Fruit fly (Drosophila melanogaster) whole organism, prepupa: ENCODE results near the gene CG15531.

Source experiments
- Blimp-1 ChIP-seq: fragments of 200-800 bp; sonication (Bioruptor generic); optimal IDR thresholded peaks from 3 replicates; lab custom pipeline; 2017; ENCODE audit warnings: missing biosample characterization, missing genetic modification characterization, mild to moderate bottlenecking, moderate library complexity, missing genetic modification reagents
- CG10631 ChIP-seq: fragments of 200-800 bp; sonication (Bioruptor generic); optimal IDR thresholded peaks from 2 replicates; lab custom pipeline; 2016; ENCODE audit warnings: missing biosample characterization, missing genetic modification characterization
- CG10669 ChIP-seq: fragments of 200-800 bp; sonication (Bioruptor generic); optimal IDR thresholded peaks from 3 replicates; lab custom pipeline; 2018; ENCODE audit warnings: missing biosample characterization, mild to moderate bottlenecking, missing genetic modification characterization, moderate library complexity
- CG11294 ChIP-seq: fragments of 200-800 bp; sonication (Bioruptor generic); IDR thresholded peaks from 2 replicates; pipeline ENCODE4 v1.3.6; 2022; ENCODE audit warnings: missing biosample characterization, missing genetic modification characterization
- CG11902 ChIP-seq: fragments of 200-800 bp; sonication (Bioruptor generic); optimal IDR thresholded peaks from 3 replicates; lab custom pipeline; 2016; ENCODE audit warnings: missing biosample characterization, missing genetic modification characterization
- CG15336 ChIP-seq: fragments of 200-800 bp; sonication (Bioruptor generic); IDR thresholded peaks from 2 replicates; pipeline ENCODE4 v1.3.6; 2022; ENCODE audit warnings: missing biosample characterization, missing genetic modification characterization
- CG1621 ChIP-seq: fragments of 200-800 bp; sonication (Bioruptor generic); optimal IDR thresholded peaks from 3 replicates; lab custom pipeline; 2018; ENCODE audit warnings: missing biosample characterization, mild to moderate bottlenecking, missing genetic modification characterization
- CG16779 ChIP-seq: fragments of 200-800 bp; sonication (Bioruptor generic); optimal IDR thresholded peaks from 3 replicates; lab custom pipeline; 2017; ENCODE audit warnings: missing biosample characterization, mild to moderate bottlenecking, missing genetic modification characterization
- CG3032 ChIP-seq: fragments of 200-800 bp; optimal IDR thresholded peaks from 2 replicates; lab custom pipeline; 2019; ENCODE audit warnings: missing biosample characterization, mild to moderate bottlenecking, missing genetic modification characterization, moderate library complexity
- CG31627 ChIP-seq: fragments of 200-800 bp; sonication (Bioruptor generic); optimal IDR thresholded peaks from 3 replicates; lab custom pipeline; 2016; ENCODE audit warnings: missing biosample characterization, missing genetic modification characterization
- CG32006 ChIP-seq: fragments of 200-800 bp; sonication (Bioruptor generic); optimal IDR thresholded peaks from 3 replicates; lab custom pipeline; 2017; ENCODE audit warnings: missing biosample characterization, mild to moderate bottlenecking, missing genetic modification characterization
- CG34406 ChIP-seq: fragments of 200-800 bp; sonication (Bioruptor generic); optimal IDR thresholded peaks from 3 replicates; lab custom pipeline; 2016; ENCODE audit warnings: missing biosample characterization, missing genetic modification characterization
- CG3919 ChIP-seq: fragments of 200-800 bp; sonication (Bioruptor generic); optimal IDR thresholded peaks from 3 replicates; lab custom pipeline; 2016; ENCODE audit warnings: missing biosample characterization, missing genetic modification characterization
- CG6276 ChIP-seq: fragments of 200-800 bp; sonication (Bioruptor generic); optimal IDR thresholded peaks from 2 replicates; lab custom pipeline; 2017; ENCODE audit warnings: missing biosample characterization, mild to moderate bottlenecking, missing genetic modification characterization
- CG6792 ChIP-seq: fragments of 200-800 bp; sonication (Bioruptor generic); optimal IDR thresholded peaks from 3 replicates; lab custom pipeline; 2016; ENCODE audit warnings: missing biosample characterization, missing genetic modification characterization
- CG6808 ChIP-seq: fragments of 200-800 bp; sonication (Bioruptor generic); optimal IDR thresholded peaks from 3 replicates; lab custom pipeline; 2017; ENCODE audit warnings: missing biosample characterization, missing genetic modification characterization, mild to moderate bottlenecking, moderate library complexity, missing genetic modification reagents
- CG6854 ChIP-seq: fragments of 200-800 bp; sonication (Bioruptor generic); optimal IDR thresholded peaks from 2 replicates; lab custom pipeline; 2017; ENCODE audit warnings: missing biosample characterization, mild to moderate bottlenecking, missing genetic modification characterization
- CG7368 ChIP-seq: fragments of 200-800 bp; sonication (Bioruptor generic); optimal IDR thresholded peaks from 3 replicates; lab custom pipeline; 2016; ENCODE audit warnings: missing biosample characterization, missing genetic modification characterization
- CG8119 ChIP-seq: fragments of 200-800 bp; sonication (Bioruptor generic); IDR thresholded peaks from 3 replicates; pipeline ENCODE4 v1.3.6; 2022; ENCODE audit warnings: missing biosample characterization, missing genetic modification characterization
- CG8319 ChIP-seq: fragments of 200-800 bp; sonication (Bioruptor generic); optimal IDR thresholded peaks from 3 replicates; lab custom pipeline; 2016; ENCODE audit warnings: missing biosample characterization, missing genetic modification characterization
- CG8632 ChIP-seq: fragments of 200-800 bp; sonication (Bioruptor generic); optimal IDR thresholded peaks from 3 replicates; lab custom pipeline; 2016; ENCODE audit warnings: missing biosample characterization, missing genetic modification characterization
- CG9139 ChIP-seq: fragments of 200-800 bp; sonication (Bioruptor generic); optimal IDR thresholded peaks from 3 replicates; lab custom pipeline; 2017; ENCODE audit warnings: missing biosample characterization, mild to moderate bottlenecking, missing genetic modification characterization
- Eip78C ChIP-seq: fragments of 200-800 bp; sonication (Bioruptor generic); peaks from one replicate; lab custom pipeline; 2016; ENCODE audit warnings: missing biosample characterization, missing genetic modification characterization
- Eip93F ChIP-seq: fragments of 200-800 bp; sonication (Bioruptor generic); optimal IDR thresholded peaks from 2 replicates; lab custom pipeline; 2016; ENCODE audit warnings: missing biosample characterization, mild to moderate bottlenecking, missing genetic modification characterization
- Ets21C ChIP-seq: fragments of 200-800 bp; sonication (Bioruptor generic); optimal IDR thresholded peaks from 3 replicates; lab custom pipeline; 2016; ENCODE audit warnings: missing biosample characterization, missing genetic modification characterization
- Ets96B ChIP-seq: fragments of 200-800 bp; optimal IDR thresholded peaks from 2 replicates; lab custom pipeline; 2019; ENCODE audit warnings: missing biosample characterization, mild to moderate bottlenecking, missing genetic modification characterization, moderate library complexity
- Gug ChIP-seq: fragments of 200-800 bp; sonication (Bioruptor generic); IDR thresholded peaks from 2 replicates; pipeline ENCODE4 v1.3.6; 2022; ENCODE audit warnings: missing biosample characterization, missing genetic modification characterization
- Met ChIP-seq: fragments of 200-800 bp; sonication (Bioruptor generic); optimal IDR thresholded peaks from 3 replicates; lab custom pipeline; 2016; ENCODE audit warnings: missing biosample characterization, missing genetic modification characterization
- OdsH ChIP-seq: fragments of 200-800 bp; sonication (Bioruptor generic); optimal IDR thresholded peaks from 3 replicates; lab custom pipeline; 2016; ENCODE audit warnings: missing biosample characterization, missing genetic modification characterization
- Smox ChIP-seq: fragments of 200-800 bp; sonication (Bioruptor generic); optimal IDR thresholded peaks from 3 replicates; lab custom pipeline; 2016; ENCODE audit warnings: missing biosample characterization, missing genetic modification characterization
- Sox14 ChIP-seq: fragments of 200-800 bp; sonication (Bioruptor generic); optimal IDR thresholded peaks from 3 replicates; lab custom pipeline; 2016; ENCODE audit warnings: missing biosample characterization, missing genetic modification characterization
- acj6 ChIP-seq: fragments of 200-800 bp; sonication (Bioruptor generic); optimal IDR thresholded peaks from 3 replicates; lab custom pipeline; 2016; ENCODE audit warnings: missing biosample characterization, missing genetic modification characterization
- dsx ChIP-seq: fragments of 200-800 bp; optimal IDR thresholded peaks from 3 replicates; lab custom pipeline; 2019; ENCODE audit warnings: missing biosample characterization, mild to moderate bottlenecking, missing genetic modification characterization, moderate library complexity; ENCODE audit not compliant: poor library complexity, severe bottlenecking
- eg ChIP-seq: fragments of 200-800 bp; sonication (Bioruptor generic); IDR thresholded peaks from 3 replicates; pipeline ENCODE4 v1.3.6; 2022; ENCODE audit warnings: missing biosample characterization, missing genetic modification characterization
- esn ChIP-seq: fragments of 200-800 bp; sonication (Bioruptor generic); optimal IDR thresholded peaks from 2 replicates; lab custom pipeline; 2016; ENCODE audit warnings: missing biosample characterization, mild to moderate bottlenecking, missing genetic modification characterization, moderate library complexity
- fd85E ChIP-seq: fragments of 200-800 bp; sonication (Bioruptor generic); optimal IDR thresholded peaks from 3 replicates; lab custom pipeline; 2016; ENCODE audit warnings: missing biosample characterization, missing genetic modification characterization
- fkh ChIP-seq: fragments of 200-800 bp; sonication (Bioruptor generic); optimal IDR thresholded peaks from 3 replicates; lab custom pipeline; 2017; ENCODE audit warnings: missing biosample characterization, mild to moderate bottlenecking, missing genetic modification characterization, moderate library complexity
- net ChIP-seq: fragments of 200-800 bp; sonication (Bioruptor generic); optimal IDR thresholded peaks from 3 replicates; lab custom pipeline; 2016; ENCODE audit warnings: missing biosample characterization, missing genetic modification characterization
- ss ChIP-seq, 2 experiments: fragments of 200-800 bp; sonication (Bioruptor generic); optimal IDR thresholded peaks; 2 replicates in 1 of 2; 3 replicates in 1 of 2; lab custom pipeline; 2017 to 2018; ENCODE audit warnings: mild to moderate bottlenecking in 2 of 2, missing biosample characterization in 2 of 2, missing genetic modification characterization in 2 of 2, moderate library complexity in 1 of 2
- topi ChIP-seq: fragments of 200-800 bp; sonication (Bioruptor generic); optimal IDR thresholded peaks from 3 replicates; lab custom pipeline; 2016; ENCODE audit warnings: missing biosample characterization, missing genetic modification characterization

Gene CG15531

dm6 chr3R:30176314-30176713 is 19.7 kb downstream of the CG15531 start:
- TF ChIP-seq Ets21C (no peak), CG31627 (GFP tag; lab: Kevin White, UChicago) (no peak), CG6808 (no peak), CG6792 (no peak), CG9139 (GFP tag; lab: Kevin White, UChicago) (no peak), dsx (no peak), CG3032 (tag; lab: Kevin White, UChicago) (no peak), topi (GFP tag; lab: Kevin White, UChicago) (no peak), acj6 (no peak), CG34406 (GFP tag; lab: Kevin White, UChicago) (no peak), CG8319 (no peak), CG10631 (GFP tag; lab: Kevin White, UChicago) (no peak), ss (GFP tag; optimal IDR thresholded peaks at IDR 0.05; lab: Kevin White, UChicago) (no peak), fd85E (no peak), Sox14 (GFP tag; lab: Kevin White, UChicago) (no peak), fkh (no peak), Ets96B (tag; lab: Kevin White, UChicago) (no peak)

DNA sequence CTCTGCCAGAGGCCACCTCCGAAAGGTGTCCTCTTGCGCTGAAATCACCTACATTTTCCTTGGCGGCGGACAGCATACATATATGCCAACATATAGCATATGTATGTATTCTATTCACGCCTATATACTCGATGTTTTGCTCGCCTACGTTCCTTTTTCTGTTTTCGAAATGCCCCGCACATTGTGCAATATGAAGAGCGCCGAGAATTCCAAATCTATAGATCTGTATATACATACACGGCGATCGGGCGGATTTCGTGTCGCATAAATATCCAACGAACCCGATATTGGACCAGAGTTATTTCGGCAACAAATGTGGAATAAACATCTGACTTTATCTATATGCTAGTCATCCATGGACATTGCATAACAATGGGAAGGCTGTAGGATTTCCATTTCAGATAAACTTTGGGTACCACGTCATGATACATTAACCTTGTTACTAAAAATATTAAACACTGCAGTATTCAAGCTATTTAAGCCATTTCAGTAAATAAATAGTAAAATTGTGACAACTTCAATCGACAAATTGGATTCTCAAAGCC is 20.9 kb downstream of the CG15531 start:
- no peak for TF ChIP-seq net (GFP tag; lab: Kevin White, UChicago)
- TF ChIP-seq eg (GFP tag; lab: Robert Waterston, UW): peak; percentile 5; the same call in 1 of the 3 replicates
- TF ChIP-seq Eip78C: peak; percentile 40

DNA sequence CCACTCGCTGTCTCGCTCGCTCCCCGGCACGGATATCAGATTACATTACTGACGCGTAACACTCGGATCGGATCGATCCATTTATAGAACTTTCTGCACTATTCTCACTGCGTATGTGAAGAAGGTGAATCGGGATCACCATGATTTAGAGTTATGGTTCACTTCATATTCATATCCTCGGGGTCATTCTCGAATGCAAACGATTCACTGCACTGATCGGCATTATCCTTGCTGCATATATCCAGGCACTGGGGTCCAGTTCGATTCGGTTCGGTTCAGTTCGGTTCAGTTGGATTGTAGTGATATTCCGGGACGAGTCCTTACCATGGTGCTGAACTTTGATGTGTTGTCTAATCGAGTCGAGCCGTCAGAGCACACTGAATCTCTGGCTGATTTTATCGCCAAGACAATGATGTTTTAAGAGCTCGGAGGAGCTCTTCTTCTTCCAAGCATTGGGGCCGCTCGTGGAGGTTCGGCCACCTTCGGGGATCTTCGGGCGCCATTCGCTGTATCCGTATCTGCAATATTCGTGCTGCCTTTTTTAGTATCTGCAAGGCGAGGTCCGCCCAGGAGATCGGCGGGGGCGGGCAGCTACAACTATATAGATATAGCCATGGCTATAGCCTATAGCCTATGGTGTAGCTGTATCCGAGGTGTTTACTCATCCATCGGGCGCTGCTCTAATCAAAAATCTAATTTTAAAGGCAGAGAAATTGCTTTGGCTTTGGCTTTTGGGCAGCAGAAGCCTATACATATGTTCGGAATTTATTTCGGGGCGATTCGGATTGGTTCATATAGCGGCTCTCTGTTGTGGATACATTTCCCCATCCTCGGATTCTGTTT is 21.6 kb downstream of the CG15531 start, which contains the start of gene Mlc2:
Gene Mlc2, minus strand, starts transcription at position 392 of the 843 bp plus-strand sequence.
- no peak for TF ChIP-seq fkh
- TF ChIP-seq eg (GFP tag; lab: Robert Waterston, UW): 0 out of 3 replicates have a peak, but pooled peaks have one; percentile 16
- no peak for TF ChIP-seq CG3919

DNA sequence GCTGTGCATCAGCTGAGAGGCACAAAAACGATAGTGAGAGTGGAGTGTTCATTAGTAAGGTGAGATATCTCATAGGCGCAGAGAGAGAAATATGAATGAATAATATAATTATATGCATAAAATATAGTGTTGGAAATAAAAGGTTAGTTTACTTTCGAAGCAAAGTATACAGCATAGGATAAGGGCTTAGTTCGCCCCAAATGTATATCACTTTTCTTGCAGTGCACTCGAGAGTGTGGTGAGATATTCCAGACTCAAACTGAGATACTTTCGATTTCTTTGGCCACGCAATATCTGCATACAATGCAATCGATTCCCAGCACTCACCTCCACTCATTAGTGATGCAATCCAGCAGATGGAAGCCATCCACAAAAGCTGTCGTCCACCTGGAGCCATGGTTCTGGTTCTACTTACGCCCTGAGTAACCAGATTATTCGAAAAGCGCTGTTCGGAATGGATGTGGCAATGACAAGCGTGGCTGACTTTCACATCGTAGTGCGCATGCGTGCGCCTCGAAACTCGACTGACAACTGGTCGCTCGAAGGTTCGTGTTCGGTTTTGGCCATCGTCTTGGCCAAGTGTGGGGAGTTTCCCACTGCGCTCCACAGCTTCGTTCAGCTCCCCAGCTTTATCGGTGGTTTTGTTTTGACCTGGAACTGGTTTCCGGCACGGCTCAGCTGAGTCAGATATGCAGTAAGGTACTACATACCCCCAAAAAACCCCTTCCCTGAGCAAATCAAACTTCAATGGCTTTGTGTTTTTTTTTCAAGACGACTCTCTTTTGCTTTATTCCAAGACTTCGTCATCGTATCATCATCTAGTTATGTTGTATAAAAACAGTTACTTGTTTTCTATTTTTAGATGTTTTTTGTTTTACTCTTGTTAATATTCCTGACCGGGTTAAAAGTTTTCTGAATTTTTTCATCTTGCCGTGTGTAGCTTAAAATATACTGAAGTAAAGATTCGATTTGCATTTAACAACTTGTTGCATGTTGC is 25.1 kb downstream of the CG15531 start, which contains the start of gene Rsod:
Gene Rsod, minus strand, starts transcription at position 537 of the 997 bp plus-strand sequence.
- TF ChIP-seq CG11294 (peak; percentile 86), CG16779 (peak; percentile 66), Blimp-1 (GFP tag; lab: Kevin White, UChicago) (peak; percentile 99), CG15336 (GFP tag; lab: Robert Waterston, UW) (peak; percentile 95), CG1621 (tag; lab: Kevin White, UChicago) (peak; percentile 45), CG6276 (peak; percentile 88), ss (GFP tag; optimal IDR thresholded peaks at IDR 0.05; lab: Kevin White, UChicago) (peak; percentile 17 to 50), Eip78C (peak; percentile 96), Smox (peak; percentile 84), Gug (GFP tag; lab: Robert Waterston, UW) (peak; percentile 83), CG32006 (peak; percentile 92), CG31627 (GFP tag; lab: Kevin White, UChicago) (peak; percentile 70), CG6808 (peak; percentile 21), CG8632 (GFP tag; lab: Kevin White, UChicago) (peak; percentile 79), Ets96B (tag; lab: Kevin White, UChicago) (peak; percentile 78), Ets21C (peak; percentile 57), Eip93F (peak; percentile 68), CG7368 (GFP tag; lab: Kevin White, UChicago) (peak; percentile 54), CG10669 (GFP tag; lab: Kevin White, UChicago) (peak; percentile 71), CG8119 (GFP tag; lab: Robert Waterston, UW) (peak; percentile 94), Met (GFP tag; lab: Kevin White, UChicago) (peak; percentile 79), OdsH (GFP tag; lab: Kevin White, UChicago) (peak; percentile 91), acj6 (peak; percentile 88), CG8319 (peak; percentile 7), CG11902 (peak; percentile 58), CG6854 (GFP tag; lab: Kevin White, UChicago) (peak; percentile 53), esn (GFP tag; lab: Kevin White, UChicago) (peak; percentile 83), net (GFP tag; lab: Kevin White, UChicago) (peak; percentile 85), fkh (no peak)
